Worm (Caenorhabditis elegans) whole organism, L1 larva: Measurements from ENCODE around the gene sec-61.G.

Experiments
- C04F5.9 ChIP-seq: sonication (generic microtip); optimal IDR thresholded peaks from 2 replicates; lab custom pipeline; 2016; ENCODE audit warnings: missing genetic modification characterization, missing compliant biosample characterization
- C16A3.4 ChIP-seq: fragments of 150-350 bp; optimal IDR thresholded peaks from 2 replicates; lab custom pipeline; 2014; ENCODE audit warnings: missing biosample characterization, missing genetic modification characterization
- ama-1 ChIP-seq: fragments of 150-350 bp; optimal IDR thresholded peaks from 2 replicates; lab custom pipeline; 2014
- blmp-1 ChIP-seq: fragments of 150-350 bp; optimal IDR thresholded peaks from 2 replicates; lab custom pipeline; 2014; ENCODE audit warnings: missing biosample characterization, missing genetic modification characterization
- ceh-90 ChIP-seq: sonication (generic microtip); optimal IDR thresholded peaks from 2 replicates; lab custom pipeline; 2016; ENCODE audit warnings: missing genetic modification characterization, missing compliant biosample characterization
- efl-1 ChIP-seq, 4 experiments: fragments of 150-350 bp; optimal IDR thresholded peaks in 3 of 4; peaks in 1 of 4; 1 replicate in 1 of 4; 2 replicates in 3 of 4; lab custom pipeline; 2014; ENCODE audit warnings: missing biosample characterization in 2 of 4, missing genetic modification characterization in 2 of 4, missing genetic modification reagents in 2 of 4
- egl-27 ChIP-seq, 2 experiments: fragments of 150-350 bp in 1 of 2; sonication (generic microtip); optimal IDR thresholded peaks; 3 replicates each; lab custom pipeline; 2017 to 2018; ENCODE audit warnings: missing biosample characterization in 2 of 2, missing genetic modification characterization in 2 of 2, missing genetic modification reagents in 2 of 2
- elt-2 ChIP-seq: sonication (generic microtip); optimal IDR thresholded peaks from 2 replicates; lab custom pipeline; 2016; ENCODE audit warnings: missing genetic modification characterization, mild to moderate bottlenecking, inconsistent platforms, missing compliant biosample characterization, missing genetic modification reagents
- ets-5 ChIP-seq: fragments of 200-800 bp; sonication (Bioruptor generic); IDR thresholded peaks from 2 replicates; pipeline ENCODE4 v1.3.6; 2022; ENCODE audit warnings: missing genetic modification characterization, missing compliant biosample characterization
- fkh-10 ChIP-seq: sonication (generic microtip); optimal IDR thresholded peaks from 2 replicates; lab custom pipeline; 2017; ENCODE audit warnings: missing biosample characterization, missing genetic modification reagents, missing genetic modification characterization
- fkh-4 ChIP-seq: sonication (generic microtip); optimal IDR thresholded peaks from 2 replicates; lab custom pipeline; 2016; ENCODE audit warnings: missing compliant biosample characterization, missing genetic modification characterization, borderline replicate concordance
- irx-1 ChIP-seq: sonication (generic microtip); optimal IDR thresholded peaks from 2 replicates; lab custom pipeline; 2016; ENCODE audit warnings: missing genetic modification characterization, missing compliant biosample characterization
- lin-13 ChIP-seq: fragments of 150-350 bp; optimal IDR thresholded peaks from 2 replicates; lab custom pipeline; 2014; ENCODE audit warnings: missing biosample characterization, missing genetic modification reagents, missing genetic modification characterization
- lin-14 ChIP-seq: fragments of 200-800 bp; sonication (Bioruptor generic); optimal IDR thresholded peaks from 2 replicates; lab custom pipeline; 2018; ENCODE audit warnings: mild to moderate bottlenecking, missing genetic modification characterization, moderate library complexity, missing compliant biosample characterization
- lin-39 ChIP-seq: fragments of 150-350 bp; optimal IDR thresholded peaks from 2 replicates; lab custom pipeline; 2014; ENCODE audit warnings: missing biosample characterization, missing genetic modification reagents, missing genetic modification characterization
- lir-3 ChIP-seq: sonication (generic microtip); optimal IDR thresholded peaks from 2 replicates; lab custom pipeline; 2016; ENCODE audit warnings: mild to moderate bottlenecking, missing genetic modification characterization, moderate library complexity, missing compliant biosample characterization; ENCODE audit not compliant: poor library complexity
- mab-9 ChIP-seq: fragments of 200-800 bp; sonication (Bioruptor generic); IDR thresholded peaks from 2 replicates; pipeline ENCODE4 v1.3.6; 2022; ENCODE audit warnings: missing genetic modification reagents, missing genetic modification characterization, missing compliant biosample characterization
- mep-1 ChIP-seq: fragments of 150-350 bp; optimal IDR thresholded peaks from 2 replicates; lab custom pipeline; 2014; ENCODE audit warnings: missing biosample characterization, missing genetic modification characterization
- nhr-11 ChIP-seq: fragments of 150-350 bp; optimal IDR thresholded peaks from 2 replicates; lab custom pipeline; 2014; ENCODE audit warnings: missing biosample characterization, missing genetic modification characterization
- nhr-20 ChIP-seq: sonication (generic microtip); optimal IDR thresholded peaks from 2 replicates; lab custom pipeline; 2016; ENCODE audit warnings: mild to moderate bottlenecking, missing genetic modification characterization, missing compliant biosample characterization
- nhr-47 ChIP-seq: sonication (generic microtip); optimal IDR thresholded peaks from 2 replicates; lab custom pipeline; 2016; ENCODE audit warnings: mild to moderate bottlenecking, missing genetic modification characterization, moderate library complexity, missing compliant biosample characterization
- nhr-71 ChIP-seq: sonication (generic microtip); optimal IDR thresholded peaks from 2 replicates; lab custom pipeline; 2016; ENCODE audit warnings: mild to moderate bottlenecking, missing genetic modification characterization, moderate library complexity, missing compliant biosample characterization
- nhr-77 ChIP-seq: fragments of 150-350 bp; optimal IDR thresholded peaks from 2 replicates; lab custom pipeline; 2014; ENCODE audit warnings: missing biosample characterization, missing genetic modification characterization
- nhr-84 ChIP-seq: sonication (generic microtip); optimal IDR thresholded peaks from 2 replicates; lab custom pipeline; 2017; ENCODE audit warnings: missing biosample characterization, missing genetic modification characterization
- pax-3 ChIP-seq: fragments of 200-800 bp; sonication (Bioruptor generic); optimal IDR thresholded peaks from 2 replicates; lab custom pipeline; 2018; ENCODE audit warnings: mild to moderate bottlenecking, missing genetic modification characterization, moderate library complexity, missing compliant biosample characterization
- pqm-1 ChIP-seq: sonication (generic microtip); optimal IDR thresholded peaks from 3 replicates; lab custom pipeline; 2017; ENCODE audit warnings: missing biosample characterization, missing genetic modification characterization
- sup-37 ChIP-seq: fragments of 200-800 bp; sonication (Bioruptor generic); optimal IDR thresholded peaks from 2 replicates; lab custom pipeline; 2018; ENCODE audit warnings: mild to moderate bottlenecking, missing genetic modification characterization, missing compliant biosample characterization
- swsn-7 ChIP-seq: sonication (generic microtip); optimal IDR thresholded peaks from 2 replicates; lab custom pipeline; 2016; ENCODE audit warnings: missing genetic modification characterization, missing compliant biosample characterization
- unc-62 ChIP-seq: fragments of 150-350 bp; optimal IDR thresholded peaks from 2 replicates; lab custom pipeline; 2014; ENCODE audit warnings: missing biosample characterization, missing genetic modification reagents, missing genetic modification characterization
- unc-86 ChIP-seq: sonication (generic microtip); optimal IDR thresholded peaks from 2 replicates; lab custom pipeline; 2016; ENCODE audit warnings: missing genetic modification characterization, missing compliant biosample characterization
- vab-15 ChIP-seq: sonication (generic microtip); optimal IDR thresholded peaks from 2 replicates; lab custom pipeline; 2017; ENCODE audit warnings: missing genotype, mild to moderate bottlenecking, missing genetic modification characterization, missing compliant biosample characterization
- zag-1 ChIP-seq: fragments of 150-350 bp; optimal IDR thresholded peaks from 2 replicates; lab custom pipeline; 2014; ENCODE audit warnings: missing biosample characterization, missing genetic modification characterization
- ztf-11 ChIP-seq, 2 experiments: sonication (generic microtip); optimal IDR thresholded peaks; 2 replicates each; lab custom pipeline; 2016 to 2017; ENCODE audit warnings: missing genetic modification characterization in 2 of 2, missing biosample characterization in 1 of 2, missing compliant biosample characterization in 1 of 2
- ztf-4 ChIP-seq: fragments of 150-350 bp; optimal IDR thresholded peaks from 2 replicates; lab custom pipeline; 2014; ENCODE audit warnings: missing biosample characterization, missing genetic modification characterization

sec-61.G gene

DNA sequence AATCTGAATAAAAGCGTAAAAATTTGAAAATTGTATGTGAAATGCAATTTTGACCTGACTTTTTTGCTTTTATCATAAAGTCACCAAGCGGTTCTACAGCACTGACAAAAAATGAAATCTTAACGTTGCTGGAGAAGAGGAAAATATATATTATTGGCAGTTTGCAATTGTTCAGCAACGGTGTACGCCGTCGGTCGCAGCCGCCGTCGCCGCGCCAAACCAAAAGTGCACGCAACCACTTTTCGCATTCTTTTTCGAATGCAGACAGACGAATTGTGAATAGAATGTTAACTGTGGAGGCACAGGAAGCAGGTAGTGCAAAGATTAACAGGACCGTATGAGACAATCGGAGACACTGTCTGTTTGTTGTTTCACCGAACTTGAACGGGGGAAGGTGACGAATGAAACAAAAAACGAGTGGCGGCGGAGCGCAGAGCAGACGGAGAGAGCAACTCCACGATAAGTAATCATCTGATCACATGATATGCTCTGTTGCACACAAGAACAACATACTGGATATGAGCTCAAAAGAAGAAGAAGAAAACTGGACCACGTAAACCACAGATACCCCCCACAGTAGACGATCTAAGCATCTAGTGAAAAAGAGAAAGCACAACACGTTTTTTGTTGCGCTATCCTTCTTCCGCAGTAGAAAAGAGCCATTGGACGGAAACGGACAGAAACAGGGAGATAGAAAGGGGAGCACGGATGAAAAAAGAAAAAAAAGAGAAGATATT is 39.9 kb downstream of the sec-61.G start (continued):
- TF ChIP-seq nhr-11 (tag; lab: Kevin White, UChicago): no peak
- peak; percentile 34 for TF ChIP-seq nhr-47 (tag; lab: Kevin White, UChicago)
- no peak for TF ChIP-seq lin-13 (GFP tag; lab: Kevin White, UChicago)
- no peak for TF ChIP-seq ztf-11 (tag; optimal IDR thresholded peaks at IDR 0.05; lab: Kevin White, UChicago)
- no peak for TF ChIP-seq pax-3 (tag; lab: Kevin White, UChicago)
- no peak for TF ChIP-seq ets-5
- no peak for TF ChIP-seq lir-3 (tag; lab: Kevin White, UChicago)
- TF ChIP-seq nhr-84 (tag; lab: Kevin White, UChicago): no peak

DNA sequence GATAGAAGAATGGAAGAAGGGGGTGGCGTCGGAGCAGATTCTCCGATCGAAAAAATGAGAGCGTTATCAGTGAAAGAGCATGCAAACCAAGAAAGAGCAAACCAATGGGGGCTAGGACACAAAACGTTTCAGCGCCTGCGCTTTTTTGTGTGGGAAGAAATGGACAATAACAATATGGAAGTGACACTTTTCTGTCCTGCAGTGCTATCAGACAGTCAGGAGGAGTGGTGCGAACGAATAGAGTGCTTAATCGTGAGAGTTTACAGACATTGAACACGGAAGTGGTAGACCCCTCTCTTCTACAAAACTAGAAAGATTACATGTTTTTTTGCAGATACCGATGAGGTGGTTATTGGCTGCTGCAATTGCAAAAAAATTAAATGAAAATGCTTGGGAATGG is 41.6 kb downstream of the sec-61.G start:
- TF ChIP-seq unc-62 (GFP tag; lab: Kevin White, UChicago) (no peak), ama-1 (lab: Kevin White, UChicago) (no peak), nhr-84 (tag; lab: Kevin White, UChicago) (no peak), blmp-1 (no peak), lin-13 (GFP tag; lab: Kevin White, UChicago) (no peak), elt-2 (peak; percentile 63), ets-5 (no peak), ztf-4 (tag; lab: Kevin White, UChicago) (no peak), zag-1 (tag; lab: Kevin White, UChicago) (no peak), nhr-71 (tag; lab: Kevin White, UChicago) (no peak), lin-14 (GFP tag; lab: Kevin White, UChicago) (peak; percentile 6), lin-39 (tag; lab: Kevin White, UChicago) (no peak), nhr-77 (tag; lab: Kevin White, UChicago) (no peak), mab-9 (GFP tag; lab: Robert Waterston, UW) (no peak), ceh-90 (tag; lab: Kevin White, UChicago) (no peak), C16A3.4 (tag; lab: Kevin White, UChicago) (no peak), pqm-1 (tag; lab: Kevin White, UChicago) (peak; percentile 10), egl-27 (tag; optimal IDR thresholded peaks at IDR 0.05; lab: Kevin White, UChicago) (no peak), vab-15 (tag; lab: Kevin White, UChicago) (no peak), nhr-20 (tag; lab: Kevin White, UChicago) (peak; percentile 24)

DNA sequence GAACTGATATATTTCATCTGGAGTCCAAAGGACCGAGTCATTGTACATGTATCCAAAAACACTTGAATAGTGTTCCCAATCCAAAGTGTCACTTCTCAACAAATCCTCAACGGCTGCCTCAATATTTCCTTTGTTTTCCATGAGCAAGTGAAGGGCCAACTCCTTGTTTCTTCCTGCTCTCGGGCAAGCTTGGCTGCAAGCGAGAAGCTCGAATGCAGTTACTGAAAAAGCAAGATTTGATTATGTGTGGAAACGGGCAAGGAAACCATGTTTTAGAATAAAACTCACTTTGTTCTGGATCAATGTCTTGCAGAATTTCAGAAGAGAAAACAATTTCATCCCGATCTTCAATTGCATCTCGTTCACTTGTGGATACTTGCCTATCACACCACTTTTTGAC is 42.7 kb downstream of the sec-61.G start:
- TF ChIP-seq fkh-10 (GFP tag; lab: Kevin White, UChicago) (peak; percentile 52), swsn-7 (tag; lab: Kevin White, UChicago) (no peak), lin-14 (GFP tag; lab: Kevin White, UChicago) (peak; percentile 12)
- TF ChIP-seq, all 84 proteins: peak for 2

DNA sequence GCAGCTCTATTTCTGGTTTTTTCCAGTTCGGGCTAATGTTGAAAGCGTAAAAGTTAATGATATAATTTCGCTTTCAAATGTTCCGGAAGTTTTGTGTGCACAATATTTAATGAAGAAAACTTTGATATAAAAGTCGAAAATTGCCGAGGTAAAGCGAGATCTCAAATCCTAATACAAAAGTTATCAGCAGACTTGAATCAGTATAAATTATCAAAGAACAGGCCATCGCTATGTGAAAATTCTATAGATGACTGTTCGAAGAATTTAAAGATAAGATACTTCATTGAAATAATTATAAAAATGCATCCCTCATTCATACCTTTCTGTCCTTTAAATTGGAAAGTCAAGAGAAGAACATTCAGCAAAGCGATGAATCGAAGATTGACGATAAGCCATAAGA is 50.0 kb downstream of the sec-61.G start, which contains the start of gene C29A12.6:
Gene C29A12.6, plus strand, starts transcription at position 301 of the 400 bp plus-strand sequence.
- TF ChIP-seq mep-1 (tag; lab: Kevin White, UChicago) (no peak), fkh-10 (GFP tag; lab: Kevin White, UChicago) (no peak), C04F5.9 (no peak), efl-1 (optimal IDR thresholded peaks at IDR 0.05; lab: Kevin White, UChicago) (no peak), efl-1 (GFP tag; optimal IDR thresholded peaks at IDR 0.05 in 1 of 2; lab: Kevin White, UChicago) (no peak), irx-1 (tag; lab: Kevin White, UChicago) (no peak), sup-37 (no peak), unc-86 (tag; lab: Kevin White, UChicago) (no peak), fkh-4 (tag; lab: Kevin White, UChicago) (no peak)
